Fruit fly (Drosophila melanogaster): ENCODE data around the gene CG13083.

The CG13083 gene

DNA sequence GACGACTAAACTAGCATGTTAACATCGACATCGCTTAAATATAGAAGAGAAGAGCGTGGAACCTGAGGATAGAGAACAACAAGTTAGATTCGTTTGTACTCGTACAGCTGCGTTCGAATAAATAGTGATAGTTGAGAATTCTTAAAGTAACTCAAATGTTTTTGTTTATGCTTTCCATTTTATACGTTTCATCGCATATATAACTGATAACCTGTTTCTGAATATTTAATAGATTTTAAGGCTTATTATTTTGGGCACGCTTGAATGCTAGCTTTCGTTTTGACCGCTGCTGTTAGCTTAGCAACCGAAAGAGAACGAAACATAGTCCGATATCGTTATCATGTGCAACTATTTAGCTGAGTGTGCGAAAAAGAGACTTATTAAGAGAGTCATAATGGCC is 41.0 kb downstream of the CG13083 start (continued):
- TF ChIP-seq kah (GFP tag; optimal IDR thresholded peaks at IDR 0.05) (peak; percentile 73), fd96Cb (tag; optimal IDR thresholded peaks at IDR 0.05) (peak; percentile 80), Blimp-1 (GFP tag; optimal IDR thresholded peaks at IDR 0.05) (peak; percentile 82), tio (GFP tag; optimal IDR thresholded peaks at IDR 0.05) (no peak), da (GFP tag; optimal IDR thresholded peaks at IDR 0.05) (peak; percentile 78), CG17361 (GFP tag; IDR thresholded peaks at IDR 0.05) (peak; percentile 88), CG8281 (tag; optimal IDR thresholded peaks at IDR 0.05) (peak; percentile 80), tin (GFP tag; optimal IDR thresholded peaks at IDR 0.05) (peak; percentile 90), CG5180 (GFP tag; optimal IDR thresholded peaks at IDR 0.05) (no peak), Bteb2 (GFP tag; optimal IDR thresholded peaks at IDR 0.05) (peak; percentile 97), CG31441 (GFP tag; IDR thresholded peaks at IDR 0.05) (peak; percentile 84), CG6254 (GFP tag; optimal IDR thresholded peaks at IDR 0.05) (peak; percentile 54), CG10654 (GFP tag; optimal IDR thresholded peaks at IDR 0.05) (peak; percentile 85), Xbp1 (GFP tag; optimal IDR thresholded peaks at IDR 0.05) (peak; percentile 92), Deaf1 (tag; optimal IDR thresholded peaks at IDR 0.05) (peak; percentile 85), CG32772 (GFP tag; IDR thresholded peaks at IDR 0.05) (peak; percentile 93), CG1832 (GFP tag; optimal IDR thresholded peaks at IDR 0.05) (no peak), h (optimal IDR thresholded peaks at IDR 0.05) (no peak), CG8388 (GFP tag; optimal IDR thresholded peaks at IDR 0.05) (peak; percentile 81), cato (GFP tag; optimal IDR thresholded peaks at IDR 0.05; ENCODE audit: borderline replicate concordance) (peak; percentile 79), zen2 (GFP tag; IDR thresholded peaks at IDR 0.05; ENCODE audit: partially characterized antibody) (no peak), CG3838 (GFP tag; optimal IDR thresholded peaks at IDR 0.05) (peak; percentile 79), luna (GFP tag; optimal IDR thresholded peaks at IDR 0.05) (peak; percentile 94), CG10209 (GFP tag; optimal IDR thresholded peaks at IDR 0.05) (peak; percentile 95), NK7.1 (GFP tag; optimal IDR thresholded peaks at IDR 0.05) (peak; percentile 88), mirr (GFP tag; optimal IDR thresholded peaks at IDR 0.05) (peak; percentile 95), Dek (tag; optimal IDR thresholded peaks at IDR 0.05) (peak; percentile 98), CG9797 (GFP tag; optimal IDR thresholded peaks at IDR 0.05) (no peak), unc-4 (GFP tag; IDR thresholded peaks at IDR 0.05; ENCODE audit: partially characterized antibody) (0 out of 2 replicates have a peak, but pooled peaks have one; percentile 29), Adf1 (GFP tag; IDR thresholded peaks at IDR 0.05) (peak; percentile 90), CG10274 (GFP tag; optimal IDR thresholded peaks at IDR 0.05) (peak; percentile 86), CG12942 (GFP tag; optimal IDR thresholded peaks at IDR 0.05) (peak; percentile 85), TFAM (GFP tag; optimal IDR thresholded peaks at IDR 0.05) (peak; percentile 51), H15 (GFP tag; IDR thresholded peaks at IDR 0.05) (peak; percentile 93), Sry-β (GFP tag; optimal IDR thresholded peaks at IDR 0.05) (no peak), Drgx (GFP tag; IDR thresholded peaks at IDR 0.05) (peak; percentile 99), CG11723 (GFP tag; optimal IDR thresholded peaks at IDR 0.05) (peak; percentile 87), CG15696 (tag; optimal IDR thresholded peaks at IDR 0.05) (peak; percentile 77), CG9817 (tag; optimal IDR thresholded peaks at IDR 0.05) (peak; percentile 95), Eip74EF (GFP tag; optimal IDR thresholded peaks at IDR 0.05) (peak in 1 of 2 experiments; percentile 88), HHEX (GFP tag; optimal IDR thresholded peaks at IDR 0.05) (peak; percentile 97), lola (GFP tag; optimal IDR thresholded peaks at IDR 0.05) (peak in 1 of 3 experiments; percentile 53), dan (GFP tag; IDR thresholded peaks at IDR 0.05) (no peak), phol (tag; optimal IDR thresholded peaks at IDR 0.05) (peak; percentile 84), al (GFP tag; IDR thresholded peaks at IDR 0.05) (peak; percentile 97), CG7963 (GFP tag; IDR thresholded peaks at IDR 0.05; ENCODE audit: partially characterized antibody) (no peak), slbo (GFP tag; IDR thresholded peaks at IDR 0.05) (peak; percentile 99), CG12299 (tag; optimal IDR thresholded peaks at IDR 0.05) (peak; percentile 95), HLHmδ (GFP tag; optimal IDR thresholded peaks at IDR 0.05) (no peak), CG8944 (GFP tag; optimal IDR thresholded peaks at IDR 0.05) (peak; percentile 87)

Measured in whole organism, embryonic.